Worm (Caenorhabditis elegans): ENCODE data around the gene F09E5.11.

The F09E5.11 gene

DNA sequence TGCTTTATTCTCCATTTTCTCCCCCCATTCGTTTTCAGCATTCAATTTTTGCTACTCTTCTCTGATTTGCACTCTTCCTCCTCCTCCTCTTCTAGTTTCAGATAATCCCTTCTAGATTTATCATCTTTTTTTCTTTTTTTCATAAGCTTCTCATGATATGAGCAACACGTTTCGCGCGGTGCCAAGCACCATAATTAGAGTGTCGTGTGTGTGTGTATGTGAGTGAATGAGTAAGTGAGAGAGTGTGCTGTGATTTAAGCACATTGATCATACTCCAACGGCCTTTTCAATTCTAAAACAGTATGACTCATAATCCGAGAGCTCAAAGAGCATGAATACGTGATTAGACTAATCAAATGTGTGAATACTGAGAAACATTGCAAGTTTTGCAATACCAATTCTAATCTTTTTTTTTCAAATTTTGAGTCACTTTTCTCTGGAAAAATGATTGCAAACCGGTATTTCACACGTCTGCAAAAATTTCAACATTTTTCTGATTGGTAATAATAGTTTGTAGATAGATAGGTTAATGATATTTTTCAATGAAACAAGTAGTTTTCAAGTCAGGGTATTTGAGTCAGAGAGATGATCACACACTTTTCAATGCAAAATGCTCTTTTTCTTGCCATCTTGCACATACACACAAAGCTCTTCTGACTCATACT, 22.5 kb downstream of the F09E5.11 start:
- peak; percentile 58 for TF ChIP-seq jun-1 (tag; optimal IDR thresholded peaks at IDR 0.05)
- peak; percentile 14 for TF ChIP-seq sox-4 (tag; optimal IDR thresholded peaks at IDR 0.05)
- no peak for TF ChIP-seq lsy-2 (tag; optimal IDR thresholded peaks at IDR 0.05)
- no peak for TF ChIP-seq blmp-1 (tag; optimal IDR thresholded peaks at IDR 0.05)
- peak; percentile 58 for TF ChIP-seq fos-1 (tag; optimal IDR thresholded peaks at IDR 0.05)
- TF ChIP-seq nhr-90 (tag; optimal IDR thresholded peaks at IDR 0.05; ENCODE audit: poor library complexity) = no peak
- no peak for TF ChIP-seq nhr-28 (tag; optimal IDR thresholded peaks at IDR 0.05)
- no peak for TF ChIP-seq F16B12.6 (tag; optimal IDR thresholded peaks at IDR 0.05)
- peak; percentile 14 for TF ChIP-seq mef-2 (tag; optimal IDR thresholded peaks at IDR 0.05)
- TF ChIP-seq nhr-47 (tag; optimal IDR thresholded peaks at IDR 0.05) = peak; percentile 53
- TF ChIP-seq aly-2 (tag; optimal IDR thresholded peaks at IDR 0.05) = peak; percentile 34
- no peak for TF ChIP-seq fkh-10 (GFP tag; optimal IDR thresholded peaks at IDR 0.05)
- TF ChIP-seq dsc-1 (tag; optimal IDR thresholded peaks at IDR 0.05) = peak; percentile 95
- no peak for TF ChIP-seq nhr-20 (tag; optimal IDR thresholded peaks at IDR 0.05)
- TF ChIP-seq pax-3 (tag; optimal IDR thresholded peaks at IDR 0.05) = peak; percentile 65
- TF ChIP-seq snu-23 (GFP tag; optimal IDR thresholded peaks at IDR 0.05) = no peak
- no peak for TF ChIP-seq aha-1 (tag; optimal IDR thresholded peaks at IDR 0.05)
- no peak for TF ChIP-seq tlp-1 (tag; optimal IDR thresholded peaks at IDR 0.05)
- no peak for TF ChIP-seq efl-1 (optimal IDR thresholded peaks at IDR 0.05)
- TF ChIP-seq efl-1 (GFP tag; optimal IDR thresholded peaks at IDR 0.05 in 1 of 2) = peak in 1 of 2 experiments; percentile 38
- peak; percentile 42 for TF ChIP-seq nhr-85 (tag)
- 0 out of 2 replicates have a peak, but pooled peaks have one; percentile 13 for TF ChIP-seq ceh-88 (GFP tag; IDR thresholded peaks at IDR 0.05)
- no peak for TF ChIP-seq lin-39 (tag; optimal IDR thresholded peaks at IDR 0.05)
- TF ChIP-seq pag-3 (tag; optimal IDR thresholded peaks at IDR 0.05; ENCODE audit: borderline replicate concordance, insufficient read depth) = no peak
- no peak for TF ChIP-seq C34B4.2 (tag; optimal IDR thresholded peaks at IDR 0.05)
- no peak for TF ChIP-seq zag-1 (tag; optimal IDR thresholded peaks at IDR 0.05)
- TF ChIP-seq lin-15B (tag; optimal IDR thresholded peaks at IDR 0.05) = no peak
- TF ChIP-seq zip-4 (GFP tag; optimal IDR thresholded peaks at IDR 0.05) = peak; percentile 17
- no peak for TF ChIP-seq hpl-2 (GFP tag; optimal IDR thresholded peaks at IDR 0.05)
- TF ChIP-seq nhr-77 (tag; optimal IDR thresholded peaks at IDR 0.05) = no peak
- no peak for TF ChIP-seq lin-14 (GFP tag; optimal IDR thresholded peaks at IDR 0.05)
- peak; percentile 85 for TF ChIP-seq fkh-8 (tag; optimal IDR thresholded peaks at IDR 0.05)

DNA sequence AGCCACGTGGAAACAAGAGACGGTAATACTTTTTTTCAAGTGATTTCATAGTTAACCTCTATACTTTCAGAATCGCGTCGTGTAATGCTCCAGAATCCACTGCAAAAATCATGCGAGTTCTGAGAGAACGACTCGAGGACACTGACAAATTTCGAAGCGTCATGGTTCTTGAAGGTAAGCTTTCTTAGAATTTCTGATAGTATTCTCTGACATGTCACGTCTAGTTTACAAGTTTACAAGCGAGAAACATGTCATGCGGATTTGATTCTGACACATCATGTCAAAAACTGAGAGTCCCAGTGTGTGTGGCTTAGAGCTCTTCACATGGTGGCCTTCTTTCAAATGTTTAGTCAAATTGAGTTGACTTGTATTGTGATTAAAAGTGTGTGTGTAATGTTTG, 23.4 kb downstream of the F09E5.11 start:
- no peak for TF ChIP-seq nhr-12 (tag; optimal IDR thresholded peaks at IDR 0.05)
- no peak for TF ChIP-seq lin-35 (GFP tag; optimal IDR thresholded peaks at IDR 0.05)
- TF ChIP-seq sptf-1 (tag; optimal IDR thresholded peaks at IDR 0.05) = no peak
- TF ChIP-seq hpl-2 (GFP tag; optimal IDR thresholded peaks at IDR 0.05) = no peak
- TF ChIP-seq egl-27 (tag; optimal IDR thresholded peaks at IDR 0.05) = no peak
- peak; percentile 92 for TF ChIP-seq fkh-8 (tag; optimal IDR thresholded peaks at IDR 0.05)
- TF ChIP-seq sox-4 (tag; optimal IDR thresholded peaks at IDR 0.05) = peak; percentile 66
- TF ChIP-seq ces-1 (GFP tag; optimal IDR thresholded peaks at IDR 0.05) = no peak
- no peak for TF ChIP-seq fkh-4 (tag; optimal IDR thresholded peaks at IDR 0.05; ENCODE audit: borderline replicate concordance)
- no peak for TF ChIP-seq lin-13 (GFP tag; optimal IDR thresholded peaks at IDR 0.05)
- no peak for TF ChIP-seq nhr-20 (tag; optimal IDR thresholded peaks at IDR 0.05)
- no peak for TF ChIP-seq nhr-19 (GFP tag; conservative IDR thresholded peaks at IDR 0.05)
- no peak for TF ChIP-seq nhr-77 (tag; optimal IDR thresholded peaks at IDR 0.05)
- TF ChIP-seq irx-1 (tag; optimal IDR thresholded peaks at IDR 0.05) = no peak
- TF ChIP-seq ama-1 (optimal IDR thresholded peaks at IDR 0.05) = no peak
- no peak for TF ChIP-seq isw-1 (GFP tag; IDR thresholded peaks at IDR 0.05)
- peak; percentile 67 for TF ChIP-seq dsc-1 (tag; optimal IDR thresholded peaks at IDR 0.05)
- TF ChIP-seq ceh-88 (GFP tag; IDR thresholded peaks at IDR 0.05) = no peak
- TF ChIP-seq lir-3 (tag; optimal IDR thresholded peaks at IDR 0.05; ENCODE audit: poor library complexity) = no peak
- TF ChIP-seq egl-13 (tag; optimal IDR thresholded peaks at IDR 0.05) = peak; percentile 55
- TF ChIP-seq nhr-84 (tag; optimal IDR thresholded peaks at IDR 0.05) = no peak
- TF ChIP-seq lsy-2 (tag; optimal IDR thresholded peaks at IDR 0.05) = peak in 1 of 2 experiments; percentile 13
- no peak for TF ChIP-seq ztf-11 (tag; optimal IDR thresholded peaks at IDR 0.05)
- TF ChIP-seq efl-1 (optimal IDR thresholded peaks at IDR 0.05) = no peak
- no peak for TF ChIP-seq efl-1 (GFP tag; optimal IDR thresholded peaks at IDR 0.05 in 1 of 2)
- no peak for TF ChIP-seq C34B4.2 (tag; optimal IDR thresholded peaks at IDR 0.05)
- no peak for TF ChIP-seq lin-15B (tag; optimal IDR thresholded peaks at IDR 0.05)
- TF ChIP-seq unc-30 (tag; optimal IDR thresholded peaks at IDR 0.05) = no peak
- no peak for TF ChIP-seq ets-5 (GFP tag; IDR thresholded peaks at IDR 0.05)
- TF ChIP-seq pax-3 (tag; optimal IDR thresholded peaks at IDR 0.05) = no peak
- TF ChIP-seq swsn-7 (tag; optimal IDR thresholded peaks at IDR 0.05) = no peak
- TF ChIP-seq fkh-10 (GFP tag; optimal IDR thresholded peaks at IDR 0.05) = no peak
- TF ChIP-seq unc-98 (GFP tag; IDR thresholded peaks at IDR 0.05) = no peak
